Fruit fly (Drosophila melanogaster) whole organism, embryonic: ENCODE data around the gene CG31675.

Source experiments
- Atf-2 ChIP-seq: fragments of 200-800 bp; sonication (Bioruptor generic); optimal IDR thresholded peaks from 2 replicates; lab custom pipeline; 2016; ENCODE audit warnings: missing biosample characterization, missing genetic modification characterization
- BEAF-32 ChIP-seq: fragments of 200-800 bp; sonication (Bioruptor generic); optimal IDR thresholded peaks from 3 replicates; lab custom pipeline; 2017; ENCODE audit warnings: missing biosample characterization, missing genetic modification characterization, mild to moderate bottlenecking, moderate library complexity, missing genetic modification reagents
- CG11504 ChIP-seq: fragments of 200-800 bp; sonication (Bioruptor generic); optimal IDR thresholded peaks from 3 replicates; lab custom pipeline; 2019; ENCODE audit warnings: missing biosample characterization, mild to moderate bottlenecking, missing genetic modification characterization, moderate library complexity
- CG12155 ChIP-seq: fragments of 200-800 bp; sonication (Bioruptor generic); optimal IDR thresholded peaks from 3 replicates; lab custom pipeline; 2016; ENCODE audit warnings: missing biosample characterization, missing genetic modification characterization
- CG12744 ChIP-seq: fragments of 200-800 bp; sonication (Bioruptor generic); optimal IDR thresholded peaks from 2 replicates; lab custom pipeline; 2016; ENCODE audit warnings: missing biosample characterization, missing genetic modification characterization
- CG14014 ChIP-seq: fragments of 200-800 bp; sonication (Bioruptor generic); IDR thresholded peaks from 2 replicates; pipeline ENCODE4 v1.3.6; 2022; ENCODE audit warnings: missing biosample characterization, missing genetic modification characterization
- CG15073 ChIP-seq: fragments of 200-800 bp; sonication (Bioruptor generic); optimal IDR thresholded peaks from 2 replicates; lab custom pipeline; 2016; ENCODE audit warnings: missing biosample characterization, missing genetic modification characterization
- CG15514 ChIP-seq: fragments of 200-800 bp; sonication (Bioruptor generic); optimal IDR thresholded peaks from 3 replicates; lab custom pipeline; 2017; ENCODE audit warnings: missing biosample characterization, missing genetic modification characterization, mild to moderate bottlenecking, moderate library complexity, missing genetic modification reagents
- CG16813 ChIP-seq: fragments of 200-800 bp; sonication (Bioruptor generic); IDR thresholded peaks from 3 replicates; pipeline ENCODE4 v1.3.6; 2022; ENCODE audit warnings: missing biosample characterization, missing genetic modification characterization; ENCODE audit not compliant: partially characterized antibody
- CG17328 ChIP-seq: fragments of 200-800 bp; sonication (Bioruptor generic); IDR thresholded peaks from 2 replicates; pipeline ENCODE4 v1.3.6; 2022; ENCODE audit warnings: missing biosample characterization, missing genetic modification characterization
- CG17361 ChIP-seq: fragments of 200-800 bp; sonication (Bioruptor generic); IDR thresholded peaks from 3 replicates; pipeline ENCODE4 v1.3.6; 2022; ENCODE audit warnings: missing biosample characterization, missing genetic modification characterization
- CG18619 ChIP-seq: fragments of 200-800 bp; sonication (Bioruptor generic); optimal IDR thresholded peaks from 3 replicates; lab custom pipeline; 2017; ENCODE audit warnings: missing biosample characterization, mild to moderate bottlenecking, missing genetic modification characterization
- CG31224 ChIP-seq: fragments of 200-800 bp; sonication (Bioruptor generic); IDR thresholded peaks from 2 replicates; pipeline ENCODE4 v1.3.6; 2022; ENCODE audit warnings: missing biosample characterization, missing genetic modification characterization
- CG32772 ChIP-seq: fragments of 200-800 bp; sonication (Bioruptor generic); IDR thresholded peaks from 2 replicates; pipeline ENCODE4 v1.3.6; 2022; ENCODE audit warnings: missing biosample characterization, missing genetic modification characterization
- CG9215 ChIP-seq: fragments of 200-800 bp; sonication (Bioruptor generic); IDR thresholded peaks from 2 replicates; pipeline ENCODE4 v1.3.6; 2022; ENCODE audit warnings: missing biosample characterization, missing genetic modification characterization
- CG9817 ChIP-seq: fragments of 200-800 bp; sonication (Bioruptor generic); optimal IDR thresholded peaks from 2 replicates; lab custom pipeline; 2018; ENCODE audit warnings: missing biosample characterization, mild to moderate bottlenecking, missing genetic modification characterization, moderate library complexity
- CG9876 ChIP-seq: fragments of 200-800 bp; sonication (Bioruptor generic); optimal IDR thresholded peaks from 2 replicates; lab custom pipeline; 2016; ENCODE audit warnings: missing biosample characterization, missing genetic modification characterization
- H15 ChIP-seq: fragments of 200-800 bp; sonication (Bioruptor generic); IDR thresholded peaks from 3 replicates; pipeline ENCODE4 v1.3.6; 2022; ENCODE audit warnings: missing biosample characterization, missing genetic modification characterization
- Hey ChIP-seq: fragments of 200-800 bp; sonication (Bioruptor generic); optimal IDR thresholded peaks from 3 replicates; lab custom pipeline; 2018; ENCODE audit warnings: missing biosample characterization, mild to moderate bottlenecking, missing genetic modification characterization
- Hr78 ChIP-seq, 2 experiments: fragments of 200-800 bp in 1 of 2; fragments of >200 bp in 1 of 2; sonication (Bioruptor generic) in 1 of 2; optimal IDR thresholded peaks; 2 replicates each; lab custom pipeline; 2017 to 2019; ENCODE audit warnings: missing biosample characterization in 2 of 2, missing genetic modification characterization in 2 of 2, mild to moderate bottlenecking in 1 of 2, moderate library complexity in 1 of 2
- MTF-1 ChIP-seq: fragments of 200-800 bp; sonication (Bioruptor generic); optimal IDR thresholded peaks from 2 replicates; lab custom pipeline; 2018; ENCODE audit warnings: missing biosample characterization, mild to moderate bottlenecking, missing genetic modification characterization, borderline replicate concordance
- Nf-YB ChIP-seq: fragments of 200-800 bp; sonication (Bioruptor generic); optimal IDR thresholded peaks from 3 replicates; lab custom pipeline; 2019; ENCODE audit warnings: missing biosample characterization, mild to moderate bottlenecking, missing genetic modification characterization, moderate library complexity
- NfI ChIP-seq: fragments of 200-800 bp; sonication (Bioruptor generic); optimal IDR thresholded peaks from 3 replicates; lab custom pipeline; 2018; ENCODE audit warnings: missing biosample characterization, mild to moderate bottlenecking, missing genetic modification characterization, moderate library complexity
- Sry-β ChIP-seq: fragments of 200-800 bp; sonication (Bioruptor generic); optimal IDR thresholded peaks from 2 replicates; lab custom pipeline; 2018; ENCODE audit warnings: missing biosample characterization, mild to moderate bottlenecking, missing genetic modification characterization, moderate library complexity
- ap ChIP-seq: fragments of 200-800 bp; sonication (Bioruptor generic); IDR thresholded peaks from 2 replicates; pipeline ENCODE4 v1.3.6; 2022; ENCODE audit warnings: missing biosample characterization, missing genetic modification characterization
- ase ChIP-seq: fragments of 200-800 bp; sonication (Bioruptor generic); IDR thresholded peaks from 3 replicates; pipeline ENCODE4 v1.3.6; 2022; ENCODE audit warnings: missing biosample characterization, missing genetic modification characterization
- bigmax ChIP-seq: fragments of 200-800 bp; sonication (Bioruptor generic); optimal IDR thresholded peaks from 2 replicates; lab custom pipeline; 2018; ENCODE audit warnings: missing biosample characterization, mild to moderate bottlenecking, missing genetic modification characterization
- dysf ChIP-seq: fragments of 200-800 bp; sonication (Bioruptor generic); IDR thresholded peaks from 3 replicates; pipeline ENCODE4 v1.3.6; 2022; ENCODE audit warnings: missing biosample characterization, missing genetic modification characterization
- exex ChIP-seq: fragments of 200-800 bp; sonication (Bioruptor generic); optimal IDR thresholded peaks from 4 replicates; lab custom pipeline; 2018; ENCODE audit warnings: missing biosample characterization, mild to moderate bottlenecking, missing genetic modification characterization, moderate library complexity
- gcm ChIP-seq: fragments of 200-800 bp; sonication (Bioruptor generic); optimal IDR thresholded peaks from 2 replicates; lab custom pipeline; 2019; ENCODE audit warnings: missing biosample characterization, mild to moderate bottlenecking, missing genetic modification characterization, moderate library complexity
- grau ChIP-seq: fragments of 200-800 bp; optimal IDR thresholded peaks from 3 replicates; lab custom pipeline; 2019; ENCODE audit warnings: missing biosample characterization, mild to moderate bottlenecking, missing genetic modification characterization, moderate library complexity
- grn ChIP-seq: fragments of 200-800 bp; sonication (Bioruptor generic); optimal IDR thresholded peaks from 3 replicates; lab custom pipeline; 2017; ENCODE audit warnings: missing biosample characterization, missing genetic modification characterization
- gt ChIP-seq: fragments of 200-800 bp; sonication (Bioruptor generic); IDR thresholded peaks from 2 replicates; pipeline ENCODE4 v1.3.6; 2022; ENCODE audit warnings: missing biosample characterization, missing genetic modification characterization
- hth ChIP-seq: fragments of >200 bp; optimal IDR thresholded peaks from 2 replicates; lab custom pipeline; 2017; ENCODE audit warnings: inconsistent platforms
- insv ChIP-seq, 2 experiments: fragments of 200-800 bp; sonication (Bioruptor generic); optimal IDR thresholded peaks; 3 replicates each; lab custom pipeline; 2016 to 2018; ENCODE audit warnings: missing biosample characterization in 2 of 2, missing genetic modification characterization in 2 of 2
- inv ChIP-seq: fragments of 200-800 bp; sonication (Bioruptor generic); IDR thresholded peaks from 2 replicates; pipeline ENCODE4 v1.3.6; 2022; ENCODE audit warnings: missing biosample characterization, missing genetic modification characterization; ENCODE audit not compliant: partially characterized antibody
- jumu ChIP-seq: fragments of 200-800 bp; sonication (Bioruptor generic); optimal IDR thresholded peaks from 3 replicates; lab custom pipeline; 2016; ENCODE audit warnings: missing biosample characterization, missing genetic modification characterization
- ken ChIP-seq: fragments of 200-800 bp; sonication (Bioruptor generic); IDR thresholded peaks from 3 replicates; pipeline ENCODE4 v1.3.6; 2022; ENCODE audit warnings: missing biosample characterization, missing genetic modification characterization
- maf-S ChIP-seq: fragments of 200-800 bp; sonication (Bioruptor generic); optimal IDR thresholded peaks from 2 replicates; lab custom pipeline; 2016; ENCODE audit warnings: missing biosample characterization, missing genetic modification characterization
- nmo ChIP-seq: fragments of 200-800 bp; sonication (Bioruptor generic); optimal IDR thresholded peaks from 2 replicates; lab custom pipeline; 2018; ENCODE audit warnings: missing biosample characterization, mild to moderate bottlenecking, missing genetic modification characterization, moderate library complexity
- oc ChIP-seq: fragments of 200-800 bp; sonication (Bioruptor generic); optimal IDR thresholded peaks from 2 replicates; lab custom pipeline; 2018; ENCODE audit warnings: missing biosample characterization, mild to moderate bottlenecking, missing genetic modification characterization, moderate library complexity
- pan ChIP-seq, 4 experiments: fragments of >200 bp in 3 of 4; fragments of 200-800 bp in 1 of 4; sonication (Bioruptor generic) in 1 of 4; optimal IDR thresholded peaks in 3 of 4; IDR thresholded peaks in 1 of 4; 2 replicates each; pipeline versions ENCODE4 v1.3.6 to Lab custom; 2017 to 2022; ENCODE audit warnings: missing biosample characterization in 2 of 4, missing genetic modification characterization in 2 of 4, mixed read lengths in 1 of 4
- pfk ChIP-seq: fragments of 200-800 bp; sonication (Bioruptor generic); optimal IDR thresholded peaks from 2 replicates; lab custom pipeline; 2018; ENCODE audit warnings: missing biosample characterization, mild to moderate bottlenecking, missing genetic modification characterization, moderate library complexity
- pnt ChIP-seq: fragments of 200-800 bp; sonication (Bioruptor generic); optimal IDR thresholded peaks from 3 replicates; lab custom pipeline; 2016; ENCODE audit warnings: missing biosample characterization, missing genetic modification characterization
- prd ChIP-seq, 3 experiments: fragments of >200 bp in 2 of 3; fragments of 200-800 bp in 1 of 3; sonication (Bioruptor generic) in 1 of 3; optimal IDR thresholded peaks in 2 of 3; IDR thresholded peaks in 1 of 3; 2 replicates in 2 of 3; 3 replicates in 1 of 3; pipeline versions ENCODE4 v1.3.6 to Lab custom; 2017 to 2022; ENCODE audit warnings: missing biosample characterization in 1 of 3, missing genetic modification characterization in 1 of 3
- psq ChIP-seq: fragments of 200-800 bp; sonication (Bioruptor generic); optimal IDR thresholded peaks from 2 replicates; lab custom pipeline; 2017; ENCODE audit warnings: missing biosample characterization, missing genetic modification characterization
- ro ChIP-seq: fragments of 200-800 bp; sonication (Bioruptor generic); IDR thresholded peaks from 2 replicates; pipeline ENCODE4 v1.3.6; 2022; ENCODE audit warnings: missing biosample characterization, missing genetic modification characterization
- sr ChIP-seq: fragments of 200-800 bp; sonication (Bioruptor generic); IDR thresholded peaks from 3 replicates; pipeline ENCODE4 v1.3.6; 2022; ENCODE audit warnings: missing biosample characterization, missing genetic modification characterization
- trem ChIP-seq: fragments of 200-800 bp; optimal IDR thresholded peaks from 3 replicates; lab custom pipeline; 2019; ENCODE audit warnings: missing biosample characterization, mild to moderate bottlenecking, missing genetic modification characterization, moderate library complexity

The CG31675 gene

DNA sequence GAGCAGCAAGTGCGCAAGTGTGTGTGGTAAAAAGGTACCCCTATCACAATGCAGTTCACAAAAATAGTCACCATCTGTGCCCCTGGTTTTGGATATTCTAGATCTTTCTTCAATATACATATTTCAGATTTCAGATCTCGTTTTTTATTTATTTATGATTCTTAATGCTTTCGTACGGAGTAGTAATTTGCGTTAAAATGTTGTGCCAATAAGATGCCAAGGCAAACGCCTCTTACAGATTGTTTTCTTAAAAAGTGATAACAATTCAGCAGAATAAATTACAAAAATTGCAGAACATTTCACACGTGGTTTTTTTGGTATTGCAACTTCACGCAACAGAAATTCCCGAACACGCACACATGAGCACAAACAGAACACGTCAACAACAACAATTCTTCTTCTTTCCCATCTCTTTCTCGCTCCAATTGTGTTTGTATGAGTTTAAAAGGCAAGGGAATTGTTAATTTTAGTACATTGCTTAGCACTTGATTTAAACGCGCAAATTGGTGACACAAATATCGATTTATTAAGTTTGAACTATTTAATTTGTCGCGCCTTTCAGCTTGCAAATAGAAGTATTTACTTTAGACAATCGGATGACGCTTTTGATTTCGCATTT lies 50.6 kb downstream of the CG31675 start:
- TF ChIP-seq exex (tag; lab: Kevin White, UChicago) (no peak), gcm (GFP tag; lab: Kevin White, UChicago) (peak; percentile 91), Hr78 (GFP tag; optimal IDR thresholded peaks at IDR 0.05; lab: Kevin White, UChicago) (no peak), Atf-2 (peak; percentile 31), inv (GFP tag; lab: Robert Waterston, UW) (no peak), trem (tag; lab: Kevin White, UChicago) (peak; percentile 9), jumu (peak; percentile 64), bigmax (no peak), CG17328 (peak; percentile 83), nmo (peak; percentile 66), ase (GFP tag; lab: Robert Waterston, UW) (no peak), CG31224 (GFP tag; lab: Robert Waterston, UW) (no peak), pfk (GFP tag; lab: Kevin White, UChicago) (no peak), gt (GFP tag; lab: Robert Waterston, UW) (no peak), oc (tag; lab: Kevin White, UChicago) (peak; percentile 78), ap (GFP tag; lab: Robert Waterston, UW) (peak; percentile 83), psq (GFP tag; lab: Kevin White, UChicago) (no peak), sr (GFP tag; lab: Robert Waterston, UW) (peak; percentile 57; the same call in 1 of the 3 replicates), prd (optimal IDR thresholded peaks at IDR 0.05; lab: Kevin White, UChicago) (no peak), prd (GFP tag; IDR thresholded peaks at IDR 0.05; lab: Robert Waterston, UW) (no peak), CG17361 (no peak), CG9817 (tag; lab: Kevin White, UChicago) (peak; percentile 36), Nf-YB (GFP tag; lab: Kevin White, UChicago) (peak; percentile 4), Hey (tag; lab: Kevin White, UChicago) (peak; percentile 20), ken (GFP tag; lab: Robert Waterston, UW) (peak; percentile 86), dysf (peak; percentile 74), CG12155 (peak; percentile 57), hth (lab: Kevin White, UChicago) (no peak), pnt (GFP tag; lab: Kevin White, UChicago) (peak; percentile 54), NfI (peak; percentile 78), Sry-β (no peak), BEAF-32 (no peak), maf-S (GFP tag; lab: Kevin White, UChicago) (peak; percentile 39), CG9876 (peak; percentile 11), CG9215 (GFP tag; lab: Robert Waterston, UW) (no peak), CG16813 (GFP tag; lab: Robert Waterston, UW) (no peak), CG14014 (GFP tag; lab: Robert Waterston, UW) (peak; percentile 75), CG15514 (GFP tag; lab: Kevin White, UChicago) (no peak), CG11504 (tag; lab: Kevin White, UChicago) (no peak), CG18619 (GFP tag; lab: Kevin White, UChicago) (peak; percentile 65), CG15073 (GFP tag; lab: Kevin White, UChicago) (no peak), CG32772 (GFP tag; lab: Robert Waterston, UW) (no peak; the same call in 1 of the 2 replicates), insv (GFP tag; optimal IDR thresholded peaks at IDR 0.05; lab: Kevin White, UChicago) (peak; percentile 24 to 31), ro (GFP tag; lab: Robert Waterston, UW) (no peak), MTF-1 (GFP tag; lab: Kevin White, UChicago) (no peak), H15 (GFP tag; lab: Robert Waterston, UW) (no peak), pan (optimal IDR thresholded peaks at IDR 0.05; lab: Kevin White, UChicago) (no peak), pan (GFP tag; optimal IDR thresholded peaks at IDR 0.05 in 1 of 2, IDR thresholded peaks at IDR 0.05 in 1 of 2) (peak in 1 of 2 experiments; percentile 45), grn (peak; percentile 35), grau (tag; lab: Kevin White, UChicago) (peak; percentile 76), CG12744 (GFP tag; lab: Kevin White, UChicago) (peak; percentile 44)
